Fruit fly (Drosophila melanogaster) whole organism, embryonic: ENCODE data around the gene drm.
A peak's percentile ranks its signal among the peaks of the same experiment; 100 is the strongest.

ENCODE experiments used
- Antp ChIP-seq: fragments of 200-800 bp; sonication (Bioruptor generic); optimal IDR thresholded peaks from 3 replicates; lab custom pipeline; 2016; ENCODE audit warnings: missing biosample characterization, missing genetic modification characterization
- CG10274 ChIP-seq: fragments of 200-800 bp; sonication (Bioruptor generic); optimal IDR thresholded peaks from 3 replicates; lab custom pipeline; 2017; ENCODE audit warnings: missing biosample characterization, mild to moderate bottlenecking, missing genetic modification characterization
- CG10431 ChIP-seq: fragments of 200-800 bp; sonication (Bioruptor generic); optimal IDR thresholded peaks from 3 replicates; lab custom pipeline; 2018; ENCODE audit warnings: missing biosample characterization, mild to moderate bottlenecking, missing genetic modification characterization
- CG11247 ChIP-seq: fragments of 200-800 bp; sonication (Bioruptor generic); IDR thresholded peaks from 2 replicates; pipeline ENCODE4 v1.3.6; 2022; ENCODE audit warnings: missing biosample characterization, missing genetic modification characterization
- CG11560 ChIP-seq: fragments of 200-800 bp; sonication (Bioruptor generic); IDR thresholded peaks from 3 replicates; pipeline ENCODE4 v1.3.6; 2022; ENCODE audit warnings: missing biosample characterization, missing genetic modification characterization
- CG12071 ChIP-seq: fragments of 200-800 bp; sonication (Bioruptor generic); optimal IDR thresholded peaks from 3 replicates; lab custom pipeline; 2018; ENCODE audit warnings: missing biosample characterization, mild to moderate bottlenecking, missing genetic modification characterization
- CG12155 ChIP-seq: fragments of 200-800 bp; sonication (Bioruptor generic); optimal IDR thresholded peaks from 3 replicates; lab custom pipeline; 2016; ENCODE audit warnings: missing biosample characterization, missing genetic modification characterization
- CG12744 ChIP-seq: fragments of 200-800 bp; sonication (Bioruptor generic); optimal IDR thresholded peaks from 2 replicates; lab custom pipeline; 2016; ENCODE audit warnings: missing biosample characterization, missing genetic modification characterization
- CG13624 ChIP-seq: fragments of 200-800 bp; sonication (Bioruptor generic); optimal IDR thresholded peaks from 2 replicates; lab custom pipeline; 2016; ENCODE audit warnings: missing biosample characterization, missing genetic modification characterization
- CG15696 ChIP-seq: fragments of 200-800 bp; sonication (Bioruptor generic); optimal IDR thresholded peaks from 2 replicates; lab custom pipeline; 2019; ENCODE audit warnings: missing biosample characterization, mild to moderate bottlenecking, missing genetic modification characterization, moderate library complexity
- CG16863 ChIP-seq: fragments of 200-800 bp; sonication (Bioruptor generic); optimal IDR thresholded peaks from 3 replicates; lab custom pipeline; 2016; ENCODE audit warnings: missing biosample characterization, missing genetic modification characterization
- CG30431 ChIP-seq: fragments of 200-800 bp; sonication (Bioruptor generic); optimal IDR thresholded peaks from 2 replicates; lab custom pipeline; 2017; ENCODE audit warnings: missing biosample characterization, missing genetic modification characterization
- CG3065 ChIP-seq: fragments of 200-800 bp; sonication (Bioruptor generic); optimal IDR thresholded peaks from 2 replicates; lab custom pipeline; 2016; ENCODE audit warnings: missing biosample characterization, missing genetic modification characterization
- CG3407 ChIP-seq: fragments of 200-800 bp; sonication (Bioruptor generic); optimal IDR thresholded peaks from 2 replicates; lab custom pipeline; 2018; ENCODE audit warnings: missing biosample characterization, mild to moderate bottlenecking, missing genetic modification characterization
- CG34422 ChIP-seq: fragments of 200-800 bp; sonication (Bioruptor generic); IDR thresholded peaks from 3 replicates; pipeline ENCODE4 v1.3.6; 2022; ENCODE audit warnings: missing biosample characterization, missing genetic modification characterization
- CG4404 ChIP-seq: fragments of 200-800 bp; sonication (Bioruptor generic); IDR thresholded peaks from 2 replicates; pipeline ENCODE4 v1.3.6; 2022; ENCODE audit warnings: missing biosample characterization, missing genetic modification characterization
- CG6689 ChIP-seq: fragments of 200-800 bp; sonication (Bioruptor generic); IDR thresholded peaks from 2 replicates; pipeline ENCODE4 v1.3.6; 2022; ENCODE audit warnings: missing biosample characterization, missing genetic modification characterization
- CG8089 ChIP-seq: fragments of 200-800 bp; sonication (Bioruptor generic); optimal IDR thresholded peaks from 3 replicates; lab custom pipeline; 2016; ENCODE audit warnings: missing biosample characterization, missing genetic modification characterization
- CG8478 ChIP-seq: fragments of >200 bp; optimal IDR thresholded peaks from 2 replicates; lab custom pipeline; 2018
- CG8924 ChIP-seq: fragments of 200-800 bp; optimal IDR thresholded peaks from 3 replicates; lab custom pipeline; 2019; ENCODE audit warnings: missing biosample characterization, mild to moderate bottlenecking, missing genetic modification characterization, moderate library complexity
- CG9797 ChIP-seq: fragments of 200-800 bp; sonication (Bioruptor generic); optimal IDR thresholded peaks from 3 replicates; lab custom pipeline; 2018; ENCODE audit warnings: missing biosample characterization, mild to moderate bottlenecking, missing genetic modification characterization
- CTCF ChIP-seq: fragments of 200-800 bp; sonication (Bioruptor generic); optimal IDR thresholded peaks from 2 replicates; lab custom pipeline; 2017; ENCODE audit warnings: missing biosample characterization, mild to moderate bottlenecking, missing genetic modification characterization, moderate library complexity
- CoRest ChIP-seq: fragments of 200-800 bp; sonication (Bioruptor generic); optimal IDR thresholded peaks from 3 replicates; lab custom pipeline; 2018; ENCODE audit warnings: missing biosample characterization, mild to moderate bottlenecking, missing genetic modification characterization, moderate library complexity
- Drgx ChIP-seq: fragments of 200-800 bp; sonication (Bioruptor generic); IDR thresholded peaks from 2 replicates; pipeline ENCODE4 v1.3.6; 2022; ENCODE audit warnings: missing biosample characterization, missing genetic modification characterization
- HLH3B ChIP-seq: fragments of 200-800 bp; sonication (Bioruptor generic); IDR thresholded peaks from 2 replicates; pipeline ENCODE4 v1.3.6; 2022; ENCODE audit warnings: missing biosample characterization, missing genetic modification characterization
- Hey ChIP-seq: fragments of 200-800 bp; sonication (Bioruptor generic); optimal IDR thresholded peaks from 3 replicates; lab custom pipeline; 2018; ENCODE audit warnings: missing biosample characterization, mild to moderate bottlenecking, missing genetic modification characterization
- Hr78 ChIP-seq, 2 experiments: fragments of 200-800 bp in 1 of 2; fragments of >200 bp in 1 of 2; sonication (Bioruptor generic) in 1 of 2; optimal IDR thresholded peaks; 2 replicates each; lab custom pipeline; 2017 to 2019; ENCODE audit warnings: missing biosample characterization in 2 of 2, missing genetic modification characterization in 2 of 2, mild to moderate bottlenecking in 1 of 2, moderate library complexity in 1 of 2
- Kr ChIP-seq: fragments of 200-800 bp; sonication (Bioruptor generic); optimal IDR thresholded peaks from 2 replicates; lab custom pipeline; 2017; ENCODE audit warnings: missing biosample characterization, mild to moderate bottlenecking, missing genetic modification characterization
- Mad ChIP-seq: fragments of 200-800 bp; sonication (Bioruptor generic); optimal IDR thresholded peaks from 2 replicates; lab custom pipeline; 2016; ENCODE audit warnings: missing biosample characterization, missing genetic modification characterization
- Med ChIP-seq: fragments of 200-800 bp; sonication (Bioruptor generic); peaks from one replicate; lab custom pipeline; 2016; ENCODE audit warnings: missing biosample characterization, missing genetic modification characterization, mild to moderate bottlenecking, inconsistent platforms, moderate library complexity
- NC2β ChIP-seq: fragments of 200-800 bp; sonication (Bioruptor generic); optimal IDR thresholded peaks from 2 replicates; lab custom pipeline; 2016; ENCODE audit warnings: missing biosample characterization, missing genetic modification characterization
- Neu2 ChIP-seq: fragments of 200-800 bp; sonication (Bioruptor generic); optimal IDR thresholded peaks from 3 replicates; lab custom pipeline; 2016; ENCODE audit warnings: missing biosample characterization, missing genetic modification characterization, borderline replicate concordance
- Optix ChIP-seq: fragments of 200-800 bp; sonication (Bioruptor generic); IDR thresholded peaks from 3 replicates; pipeline ENCODE4 v1.3.6; 2022; ENCODE audit warnings: missing biosample characterization, missing genetic modification characterization
- Ptx1 ChIP-seq: fragments of 200-800 bp; sonication (Bioruptor generic); IDR thresholded peaks from 2 replicates; pipeline ENCODE4 v1.3.6; 2022; ENCODE audit warnings: missing biosample characterization, missing genetic modification characterization
- Ssrp ChIP-seq: fragments of 200-800 bp; sonication (Bioruptor generic); optimal IDR thresholded peaks from 2 replicates; lab custom pipeline; 2018; ENCODE audit warnings: missing biosample characterization, mild to moderate bottlenecking, missing genetic modification characterization, moderate library complexity
- TFAM ChIP-seq: fragments of 200-800 bp; sonication (Bioruptor generic); optimal IDR thresholded peaks from 2 replicates; lab custom pipeline; 2017; ENCODE audit warnings: missing biosample characterization, missing genetic modification characterization, inconsistent platforms
- ara ChIP-seq: fragments of 200-800 bp; sonication (Bioruptor generic); IDR thresholded peaks from 2 replicates; pipeline ENCODE4 v1.3.6; 2022; ENCODE audit warnings: missing biosample characterization, missing genetic modification characterization
- chm ChIP-seq: fragments of 200-800 bp; sonication (Bioruptor generic); IDR thresholded peaks from 2 replicates; pipeline ENCODE4 v1.3.6; 2022; ENCODE audit warnings: missing biosample characterization, missing genetic modification characterization
- cwo ChIP-seq: fragments of 200-800 bp; sonication (Bioruptor generic); optimal IDR thresholded peaks from 3 replicates; lab custom pipeline; 2017; ENCODE audit warnings: missing biosample characterization, missing genetic modification characterization, mild to moderate bottlenecking, moderate library complexity, missing genetic modification reagents
- dan ChIP-seq: fragments of 200-800 bp; sonication (Bioruptor generic); IDR thresholded peaks from 2 replicates; pipeline ENCODE4 v1.3.6; 2022; ENCODE audit warnings: missing biosample characterization, missing genetic modification characterization
- jumu ChIP-seq: fragments of 200-800 bp; sonication (Bioruptor generic); optimal IDR thresholded peaks from 3 replicates; lab custom pipeline; 2016; ENCODE audit warnings: missing biosample characterization, missing genetic modification characterization
- ken ChIP-seq: fragments of 200-800 bp; sonication (Bioruptor generic); IDR thresholded peaks from 3 replicates; pipeline ENCODE4 v1.3.6; 2022; ENCODE audit warnings: missing biosample characterization, missing genetic modification characterization
- klu ChIP-seq: fragments of 200-800 bp; sonication (Bioruptor generic); IDR thresholded peaks from 2 replicates; pipeline ENCODE4 v1.3.6; 2022; ENCODE audit warnings: missing biosample characterization, missing genetic modification characterization
- lab ChIP-seq: fragments of 200-800 bp; sonication (Bioruptor generic); optimal IDR thresholded peaks from 3 replicates; lab custom pipeline; 2017; ENCODE audit warnings: missing biosample characterization, missing genetic modification characterization, mild to moderate bottlenecking, moderate library complexity, missing genetic modification reagents
- lmd ChIP-seq: fragments of 200-800 bp; sonication (Bioruptor generic); IDR thresholded peaks from 2 replicates; pipeline ENCODE4 v1.3.6; 2022; ENCODE audit warnings: missing biosample characterization, missing genetic modification characterization
- ro ChIP-seq: fragments of 200-800 bp; sonication (Bioruptor generic); IDR thresholded peaks from 2 replicates; pipeline ENCODE4 v1.3.6; 2022; ENCODE audit warnings: missing biosample characterization, missing genetic modification characterization
- sens ChIP-seq: fragments of 200-800 bp; sonication (Bioruptor generic); peaks from one replicate; lab custom pipeline; 2016; ENCODE audit warnings: missing biosample characterization, missing genetic modification characterization
- shn ChIP-seq: fragments of 200-800 bp; sonication (Bioruptor generic); optimal IDR thresholded peaks from 3 replicates; lab custom pipeline; 2016; ENCODE audit warnings: missing biosample characterization, missing genetic modification characterization
- sim ChIP-seq: fragments of 200-800 bp; sonication (Bioruptor generic); IDR thresholded peaks from 2 replicates; pipeline ENCODE4 v1.3.6; 2022; ENCODE audit warnings: missing biosample characterization, missing genetic modification characterization
- twi ChIP-seq: fragments of 200-800 bp; optimal IDR thresholded peaks from 2 replicates; lab custom pipeline; 2019; ENCODE audit warnings: missing biosample characterization, mild to moderate bottlenecking, missing genetic modification characterization, moderate library complexity
- vfl ChIP-seq: fragments of 200-800 bp; sonication (Bioruptor generic); optimal IDR thresholded peaks from 2 replicates; lab custom pipeline; 2016; ENCODE audit warnings: missing biosample characterization, missing genetic modification characterization

Gene drm

dm6 chr2L:3587907-3588733, 49.1 kb downstream of the drm start (continued):
- TF ChIP-seq Kr (GFP tag; lab: Kevin White, UChicago) = no peak
- peak; percentile 66 for TF ChIP-seq Drgx
- TF ChIP-seq Med (GFP tag; lab: Kevin White, UChicago) = peak; percentile 49
- TF ChIP-seq shn (GFP tag; lab: Kevin White, UChicago) = no peak
- TF ChIP-seq CG8089 (GFP tag; lab: Kevin White, UChicago) = no peak
- TF ChIP-seq vfl (GFP tag; lab: Kevin White, UChicago) = no peak
- no peak for TF ChIP-seq Antp (GFP tag; lab: Kevin White, UChicago)
- peak; percentile 12 for TF ChIP-seq cwo (GFP tag; lab: Kevin White, UChicago)
- peak; percentile 39 for TF ChIP-seq CG10431 (GFP tag; lab: Kevin White, UChicago)
- no peak for TF ChIP-seq Neu2
- peak; percentile 85 for TF ChIP-seq Ssrp (tag; lab: Kevin White, UChicago)
- TF ChIP-seq CG13624 (GFP tag; lab: Kevin White, UChicago) = no peak
- peak in 1 of 2 experiments; percentile 93 for TF ChIP-seq Hr78 (GFP tag; optimal IDR thresholded peaks at IDR 0.05; lab: Kevin White, UChicago)
- TF ChIP-seq lab (GFP tag; lab: Kevin White, UChicago) = peak; percentile 63
- TF ChIP-seq ro (GFP tag; lab: Robert Waterston, UW) = peak; percentile 36; the same call in 1 of the 2 replicates
- peak; percentile 96 for TF ChIP-seq CG15696 (tag; lab: Kevin White, UChicago)
- TF ChIP-seq dan = peak; percentile 68; the same call in 1 of the 2 replicates
- no peak for TF ChIP-seq Hey (tag; lab: Kevin White, UChicago)
- TF ChIP-seq CG4404 (GFP tag; lab: Robert Waterston, UW) = peak; percentile 88
- TF ChIP-seq TFAM = peak; percentile 46
- no peak for TF ChIP-seq CG12744 (GFP tag; lab: Kevin White, UChicago)
- TF ChIP-seq CG8478 = no peak
- TF ChIP-seq klu (GFP tag; lab: Robert Waterston, UW) = peak; percentile 50
- peak; percentile 75 for TF ChIP-seq twi (tag; lab: Kevin White, UChicago)
- TF ChIP-seq CoRest (tag; lab: Kevin White, UChicago) = peak; percentile 88
- TF ChIP-seq CG12155 (GFP tag; lab: Kevin White, UChicago) = peak; percentile 51
- peak; percentile 57; the same call in 1 of the 3 replicates for TF ChIP-seq Optix (GFP tag; lab: Robert Waterston, UW)
- peak; percentile 86 for TF ChIP-seq ara (GFP tag; lab: Robert Waterston, UW)
- TF ChIP-seq lmd = peak; percentile 75
- peak; percentile 84 for TF ChIP-seq sens (GFP tag; lab: Kevin White, UChicago)
- peak; percentile 13 for TF ChIP-seq CTCF (GFP tag; lab: Kevin White, UChicago)
- 0 out of 3 replicates have a peak, but pooled peaks have one; percentile 38 for TF ChIP-seq CG11560 (tag; lab: Robert Waterston, UW)
- TF ChIP-seq chm (GFP tag; lab: Robert Waterston, UW) = peak; percentile 52
- peak; percentile 87 for TF ChIP-seq sim (GFP tag; lab: Robert Waterston, UW)
- TF ChIP-seq CG8924 (tag; lab: Kevin White, UChicago) = peak; percentile 93
- TF ChIP-seq CG16863 (GFP tag; lab: Kevin White, UChicago) = no peak
- TF ChIP-seq NC2β (GFP tag; lab: Kevin White, UChicago) = no peak
- peak; percentile 92 for TF ChIP-seq CG6689 (GFP tag; lab: Robert Waterston, UW)
- peak; percentile 32; the same call in 1 of the 3 replicates for TF ChIP-seq ken (GFP tag; lab: Robert Waterston, UW)
- peak; percentile 75 for TF ChIP-seq CG3407
- peak; percentile 87 for TF ChIP-seq HLH3B
- peak; percentile 52; the same call in 1 of the 2 replicates for TF ChIP-seq CG11247 (GFP tag; lab: Robert Waterston, UW)
- peak; percentile 68 for TF ChIP-seq CG30431 (GFP tag; lab: Kevin White, UChicago)
- no peak for TF ChIP-seq CG9797
- peak; percentile 8 for TF ChIP-seq CG12071
- peak; percentile 84 for TF ChIP-seq CG34422 (GFP tag; lab: Robert Waterston, UW)
- no peak for TF ChIP-seq Mad (GFP tag; lab: Kevin White, UChicago)
- TF ChIP-seq CG3065 (GFP tag; lab: Kevin White, UChicago) = peak; percentile 71
- TF ChIP-seq CG10274 = no peak
- no peak for TF ChIP-seq jumu
- TF ChIP-seq Ptx1 = peak; percentile 88
